Fruit fly (Drosophila melanogaster) whole organism, embryonic: ENCODE data around the gene Cyp28d2.

Source experiments
- CG11723 ChIP-seq: fragments of 200-800 bp; sonication (Bioruptor generic); optimal IDR thresholded peaks from 2 replicates; lab custom pipeline; 2017; ENCODE audit warnings: missing biosample characterization, mild to moderate bottlenecking, missing genetic modification characterization
- CG15011 ChIP-seq: fragments of 200-800 bp; sonication (Bioruptor generic); optimal IDR thresholded peaks from 3 replicates; lab custom pipeline; 2018; ENCODE audit warnings: missing biosample characterization, mild to moderate bottlenecking, missing genetic modification characterization
- her ChIP-seq: fragments of 200-800 bp; sonication (Bioruptor generic); optimal IDR thresholded peaks from 2 replicates; lab custom pipeline; 2016; ENCODE audit warnings: missing biosample characterization, missing genetic modification characterization

- TF ChIP-seq her (GFP tag; lab: Kevin White, UChicago): no peak
- no peak for TF ChIP-seq CG11723 (GFP tag; lab: Kevin White, UChicago)
- TF ChIP-seq CG15011: no peak
Measured at dm6 chr2L:5225547-5226213, 18.6 kb downstream of the Cyp28d2 start.
